Worm (Caenorhabditis elegans): ENCODE data around the gene D1014.5.

- TF ChIP-seq nhr-10 (tag; optimal IDR thresholded peaks at IDR 0.05) (no peak), egl-27 (tag; optimal IDR thresholded peaks at IDR 0.05) (no peak), unc-62 (GFP tag; optimal IDR thresholded peaks at IDR 0.05) (no peak), ztf-11 (tag; optimal IDR thresholded peaks at IDR 0.05) (no peak), ama-1 (optimal IDR thresholded peaks at IDR 0.05) (no peak), elt-3 (tag; optimal IDR thresholded peaks at IDR 0.05) (no peak), elt-1 (tag; optimal IDR thresholded peaks at IDR 0.05) (no peak), fos-1 (tag; optimal IDR thresholded peaks at IDR 0.05) (no peak), nhr-12 (tag; optimal IDR thresholded peaks at IDR 0.05) (no peak), ceh-82 (tag; optimal IDR thresholded peaks at IDR 0.05) (no peak)
Observed at ce11 chrV:8129719-8130118, 6.2 kb downstream of the D1014.5 start.
